Fruit fly (Drosophila melanogaster): Measurements from ENCODE around the gene CG10646.

DNA sequence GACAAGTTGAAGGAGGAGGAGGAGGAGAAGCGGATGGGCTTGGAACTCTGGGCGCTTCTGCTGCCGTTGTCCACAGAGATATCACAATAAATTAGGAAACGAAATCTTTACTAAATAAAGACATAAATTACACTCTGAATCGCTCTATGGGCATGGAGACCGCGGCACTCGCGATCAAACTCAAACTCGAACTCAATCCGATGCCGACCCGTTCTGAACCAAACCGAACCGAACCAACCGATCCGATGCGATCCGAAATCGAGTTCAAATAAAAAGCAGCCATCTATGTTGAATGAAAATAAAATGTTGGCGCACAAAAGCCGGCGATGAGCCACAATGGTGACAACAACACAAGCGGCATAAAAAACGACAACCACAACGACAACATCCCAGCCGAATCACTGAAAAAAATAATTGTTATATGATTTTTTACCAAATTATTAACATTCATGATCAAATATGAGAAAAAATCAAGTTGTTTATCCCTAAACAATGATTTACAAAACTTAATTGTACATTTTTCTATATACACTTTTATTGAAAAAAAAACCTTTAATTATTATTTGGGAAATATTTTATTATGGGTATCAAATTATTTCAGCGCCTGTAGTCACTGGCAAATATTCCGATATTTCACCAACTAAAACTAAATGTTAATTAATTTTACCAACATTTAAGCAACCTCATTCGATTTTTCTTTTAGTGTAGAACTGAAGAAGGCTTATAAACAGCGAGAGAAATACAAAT is 46.6 kb downstream of the CG10646 start:
- TF ChIP-seq Myc (optimal IDR thresholded peaks at IDR 0.05) (no peak), psq (optimal IDR thresholded peaks at IDR 0.05) (no peak), ttk (optimal IDR thresholded peaks at IDR 0.05) (no peak)

Data from Kc167 (cell line).